Worm (Caenorhabditis elegans): Measurements from ENCODE around the gene E02A10.3.

ce11 chrV:12550755-12551154, 28.6 kb upstream of the E02A10.3 start:
- TF ChIP-seq skn-1 (tag; optimal IDR thresholded peaks at IDR 0.05) (no peak), sptf-1 (tag; optimal IDR thresholded peaks at IDR 0.05) (no peak), nhr-237 (tag; optimal IDR thresholded peaks at IDR 0.05) (no peak)
